Fruit fly (Drosophila melanogaster) whole organism, embryonic: ENCODE measurements around the gene Lst8.

Source experiments
- Abd-B ChIP-seq: fragments of 200-800 bp; sonication (Bioruptor generic); optimal IDR thresholded peaks from 2 replicates; lab custom pipeline; 2018; ENCODE audit warnings: missing biosample characterization, mild to moderate bottlenecking, missing genetic modification characterization, moderate library complexity
- Adf1 ChIP-seq: fragments of 200-800 bp; sonication (Bioruptor generic); IDR thresholded peaks from 2 replicates; pipeline ENCODE4 v1.3.6; 2022; ENCODE audit warnings: missing biosample characterization, missing genetic modification characterization
- Aef1 ChIP-seq: fragments of 200-800 bp; sonication (Bioruptor generic); IDR thresholded peaks from 3 replicates; pipeline ENCODE4 v1.3.6; 2022; ENCODE audit warnings: missing biosample characterization, missing genetic modification characterization
- Bdp1 ChIP-seq: fragments of 200-800 bp; sonication (Bioruptor generic); optimal IDR thresholded peaks from 3 replicates; lab custom pipeline; 2016; ENCODE audit warnings: missing biosample characterization, missing genetic modification characterization
- Bteb2 ChIP-seq: fragments of 200-800 bp; sonication (Bioruptor generic); optimal IDR thresholded peaks from 2 replicates; lab custom pipeline; 2016; ENCODE audit warnings: missing biosample characterization, missing genetic modification characterization
- CG12391 ChIP-seq: fragments of 200-800 bp; sonication (Bioruptor generic); optimal IDR thresholded peaks from 3 replicates; lab custom pipeline; 2018; ENCODE audit warnings: missing biosample characterization, mild to moderate bottlenecking, missing genetic modification characterization, moderate library complexity
- CG12769 ChIP-seq: fragments of 200-800 bp; sonication (Bioruptor generic); optimal IDR thresholded peaks from 2 replicates; lab custom pipeline; 2019; ENCODE audit warnings: missing biosample characterization, mild to moderate bottlenecking, missing genetic modification characterization, moderate library complexity
- CG13123 ChIP-seq: fragments of 200-800 bp; sonication (Bioruptor generic); optimal IDR thresholded peaks from 2 replicates; lab custom pipeline; 2016; ENCODE audit warnings: missing biosample characterization, missing genetic modification characterization
- CG14710 ChIP-seq: fragments of 200-800 bp; sonication (Bioruptor generic); optimal IDR thresholded peaks from 3 replicates; lab custom pipeline; 2019; ENCODE audit warnings: missing biosample characterization, mild to moderate bottlenecking, missing genetic modification characterization, moderate library complexity
- CG15601 ChIP-seq: fragments of 200-800 bp; sonication (Bioruptor generic); optimal IDR thresholded peaks from 3 replicates; lab custom pipeline; 2019; ENCODE audit warnings: missing biosample characterization, mild to moderate bottlenecking, missing genetic modification characterization, moderate library complexity
- CG1647 ChIP-seq: fragments of 200-800 bp; sonication (Bioruptor generic); optimal IDR thresholded peaks from 3 replicates; lab custom pipeline; 2016; ENCODE audit warnings: missing biosample characterization, missing genetic modification characterization
- CG17328 ChIP-seq: fragments of 200-800 bp; sonication (Bioruptor generic); IDR thresholded peaks from 2 replicates; pipeline ENCODE4 v1.3.6; 2022; ENCODE audit warnings: missing biosample characterization, missing genetic modification characterization
- CG2678 ChIP-seq: fragments of 200-800 bp; sonication (Bioruptor generic); optimal IDR thresholded peaks from 3 replicates; lab custom pipeline; 2019; ENCODE audit warnings: missing biosample characterization, mild to moderate bottlenecking, missing genetic modification characterization, moderate library complexity
- CG2875 ChIP-seq: fragments of 200-800 bp; sonication (Bioruptor generic); optimal IDR thresholded peaks from 2 replicates; lab custom pipeline; 2017; ENCODE audit warnings: missing biosample characterization, mild to moderate bottlenecking, missing genetic modification characterization, missing genetic modification reagents
- CG2889 ChIP-seq: fragments of 200-800 bp; sonication (Bioruptor generic); IDR thresholded peaks from 3 replicates; pipeline ENCODE4 v1.3.6; 2022; ENCODE audit warnings: missing biosample characterization, missing genetic modification characterization
- CG3726 ChIP-seq: fragments of 200-800 bp; sonication (Bioruptor generic); IDR thresholded peaks from 3 replicates; pipeline ENCODE4, ENCODE4 v1.3.6; 2022; ENCODE audit warnings: missing biosample characterization, missing genetic modification characterization
- CG6683 ChIP-seq: fragments of 200-800 bp; sonication (Bioruptor generic); optimal IDR thresholded peaks from 2 replicates; lab custom pipeline; 2017; ENCODE audit warnings: missing biosample characterization, mild to moderate bottlenecking, missing genetic modification characterization, missing genetic modification reagents
- CG7928 ChIP-seq: fragments of 200-800 bp; sonication (Bioruptor generic); optimal IDR thresholded peaks from 2 replicates; lab custom pipeline; 2017; ENCODE audit warnings: missing biosample characterization, mild to moderate bottlenecking, missing genetic modification characterization
- CG9727 ChIP-seq: fragments of 200-800 bp; sonication (Bioruptor generic); optimal IDR thresholded peaks from 3 replicates; lab custom pipeline; 2017; ENCODE audit warnings: missing biosample characterization, mild to moderate bottlenecking, missing genetic modification characterization
- Dbx ChIP-seq: fragments of 200-800 bp; sonication (Bioruptor generic); IDR thresholded peaks from 3 replicates; pipeline ENCODE4 v1.3.6; 2022; ENCODE audit warnings: missing biosample characterization, missing genetic modification characterization
- Doc3 ChIP-seq: fragments of 200-800 bp; sonication (Bioruptor generic); IDR thresholded peaks from 3 replicates; pipeline ENCODE4 v1.3.6; 2022; ENCODE audit warnings: missing biosample characterization, missing genetic modification characterization; ENCODE audit not compliant: partially characterized antibody
- Dp ChIP-seq: fragments of 200-800 bp; sonication (Bioruptor generic); optimal IDR thresholded peaks from 2 replicates; lab custom pipeline; 2018; ENCODE audit warnings: missing biosample characterization, mild to moderate bottlenecking, missing genetic modification characterization, moderate library complexity
- Dref ChIP-seq: fragments of 200-800 bp; sonication (Bioruptor generic); IDR thresholded peaks from 2 replicates; pipeline ENCODE4 v1.3.6; 2022; ENCODE audit warnings: missing biosample characterization, missing genetic modification characterization
- Drgx ChIP-seq: fragments of 200-800 bp; sonication (Bioruptor generic); IDR thresholded peaks from 2 replicates; pipeline ENCODE4 v1.3.6; 2022; ENCODE audit warnings: missing biosample characterization, missing genetic modification characterization
- Elba2 ChIP-seq: fragments of 200-800 bp; sonication (Bioruptor generic); optimal IDR thresholded peaks from 3 replicates; lab custom pipeline; 2016; ENCODE audit warnings: missing biosample characterization, missing genetic modification characterization
- H2.0 ChIP-seq: fragments of 200-800 bp; sonication (Bioruptor generic); IDR thresholded peaks from 2 replicates; pipeline ENCODE4 v1.3.6; 2022; ENCODE audit warnings: missing biosample characterization, missing genetic modification characterization
- HHEX ChIP-seq: fragments of 200-800 bp; sonication (Bioruptor generic); optimal IDR thresholded peaks from 3 replicates; lab custom pipeline; 2017; ENCODE audit warnings: missing biosample characterization, mild to moderate bottlenecking, missing genetic modification characterization, missing genetic modification reagents
- Hmr ChIP-seq: fragments of 200-800 bp; sonication (Bioruptor generic); optimal IDR thresholded peaks from 3 replicates; lab custom pipeline; 2017; ENCODE audit warnings: mild to moderate bottlenecking, missing biosample characterization, missing genetic modification reagents, missing genetic modification characterization
- Lhr ChIP-seq: fragments of 200-800 bp; sonication (Bioruptor generic); optimal IDR thresholded peaks from 3 replicates; lab custom pipeline; 2017; ENCODE audit warnings: mild to moderate bottlenecking, missing biosample characterization, missing genetic modification reagents, missing genetic modification characterization
- Tbp ChIP-seq: fragments of >200 bp; optimal IDR thresholded peaks from 2 replicates; lab custom pipeline; 2018; ENCODE audit warnings: missing biosample characterization, missing genetic modification characterization
- Usf ChIP-seq: fragments of 200-800 bp; sonication (Bioruptor generic); optimal IDR thresholded peaks from 2 replicates; lab custom pipeline; 2017; ENCODE audit warnings: missing genotype, missing biosample characterization, missing genetic modification characterization
- YL-1 ChIP-seq: fragments of 200-800 bp; sonication (Bioruptor generic); optimal IDR thresholded peaks from 3 replicates; lab custom pipeline; 2017; ENCODE audit warnings: missing biosample characterization, mild to moderate bottlenecking, missing genetic modification characterization
- ac ChIP-seq: fragments of 200-800 bp; sonication (Bioruptor generic); optimal IDR thresholded peaks from 3 replicates; lab custom pipeline; 2017; ENCODE audit warnings: missing biosample characterization, mild to moderate bottlenecking, missing genetic modification characterization
- ara ChIP-seq: fragments of 200-800 bp; sonication (Bioruptor generic); IDR thresholded peaks from 2 replicates; pipeline ENCODE4 v1.3.6; 2022; ENCODE audit warnings: missing biosample characterization, missing genetic modification characterization
- cad ChIP-seq: fragments of >200 bp; optimal IDR thresholded peaks from 2 replicates; lab custom pipeline; 2017; ENCODE audit warnings: missing biosample characterization, missing genetic modification characterization
- chinmo ChIP-seq: fragments of 200-800 bp; sonication (Bioruptor generic); IDR thresholded peaks from 4 replicates; pipeline ENCODE4 v1.3.6; 2022; ENCODE audit warnings: missing biosample characterization, missing genetic modification characterization; ENCODE audit not compliant: partially characterized antibody
- danr ChIP-seq: fragments of 200-800 bp; sonication (Bioruptor generic); IDR thresholded peaks from 2 replicates; pipeline ENCODE4 v1.3.6; 2022; ENCODE audit warnings: missing biosample characterization, missing genetic modification characterization
- ind ChIP-seq: fragments of 200-800 bp; sonication (Bioruptor generic); optimal IDR thresholded peaks from 3 replicates; lab custom pipeline; 2016; ENCODE audit warnings: missing biosample characterization, missing genetic modification characterization
- jumu ChIP-seq: fragments of 200-800 bp; sonication (Bioruptor generic); optimal IDR thresholded peaks from 3 replicates; lab custom pipeline; 2016; ENCODE audit warnings: missing biosample characterization, missing genetic modification characterization
- otp ChIP-seq: fragments of 200-800 bp; sonication (Bioruptor generic); IDR thresholded peaks from 3 replicates; pipeline ENCODE4, ENCODE4 v1.3.6; 2022; ENCODE audit warnings: missing biosample characterization, missing genetic modification characterization
- peb ChIP-seq: fragments of 200-800 bp; sonication (Bioruptor generic); IDR thresholded peaks from 2 replicates; pipeline ENCODE4 v1.3.6; 2022; ENCODE audit warnings: missing biosample characterization, missing genetic modification characterization
- pho ChIP-seq: fragments of 200-800 bp; sonication (Bioruptor generic); optimal IDR thresholded peaks from 2 replicates; lab custom pipeline; 2016; ENCODE audit warnings: missing biosample characterization, missing genetic modification characterization
- pita ChIP-seq: fragments of 200-800 bp; sonication (Bioruptor generic); optimal IDR thresholded peaks from 2 replicates; lab custom pipeline; 2017; ENCODE audit warnings: missing biosample characterization, mild to moderate bottlenecking, missing genetic modification characterization
- pzg ChIP-seq: fragments of 200-800 bp; sonication (Bioruptor generic); optimal IDR thresholded peaks from 3 replicates; lab custom pipeline; 2018; ENCODE audit warnings: missing biosample characterization, mild to moderate bottlenecking, missing genetic modification characterization, moderate library complexity
- ranshi ChIP-seq: fragments of 200-800 bp; sonication (Bioruptor generic); IDR thresholded peaks from 2 replicates; pipeline ENCODE4 v1.3.6; 2022; ENCODE audit warnings: missing biosample characterization, missing genetic modification characterization
- sug ChIP-seq: fragments of 200-800 bp; optimal IDR thresholded peaks from 2 replicates; lab custom pipeline; 2019; ENCODE audit warnings: missing biosample characterization, mild to moderate bottlenecking, missing genetic modification characterization, moderate library complexity
- tap ChIP-seq: fragments of 200-800 bp; optimal IDR thresholded peaks from 3 replicates; lab custom pipeline; 2019; ENCODE audit warnings: missing biosample characterization, mild to moderate bottlenecking, missing genetic modification characterization, moderate library complexity
- trh ChIP-seq: fragments of 200-800 bp; sonication (Bioruptor generic); optimal IDR thresholded peaks from 2 replicates; lab custom pipeline; 2016; ENCODE audit warnings: missing biosample characterization, missing genetic modification characterization
- unc-4 ChIP-seq: fragments of 200-800 bp; sonication (Bioruptor generic); IDR thresholded peaks from 2 replicates; pipeline ENCODE4 v1.3.6; 2022; ENCODE audit warnings: missing biosample characterization, missing genetic modification characterization; ENCODE audit not compliant: partially characterized antibody
- z ChIP-seq: fragments of 200-800 bp; sonication (Bioruptor generic); IDR thresholded peaks from 3 replicates; pipeline ENCODE4 v1.3.6; 2022; ENCODE audit warnings: missing biosample characterization, missing genetic modification characterization

The Lst8 gene

DNA sequence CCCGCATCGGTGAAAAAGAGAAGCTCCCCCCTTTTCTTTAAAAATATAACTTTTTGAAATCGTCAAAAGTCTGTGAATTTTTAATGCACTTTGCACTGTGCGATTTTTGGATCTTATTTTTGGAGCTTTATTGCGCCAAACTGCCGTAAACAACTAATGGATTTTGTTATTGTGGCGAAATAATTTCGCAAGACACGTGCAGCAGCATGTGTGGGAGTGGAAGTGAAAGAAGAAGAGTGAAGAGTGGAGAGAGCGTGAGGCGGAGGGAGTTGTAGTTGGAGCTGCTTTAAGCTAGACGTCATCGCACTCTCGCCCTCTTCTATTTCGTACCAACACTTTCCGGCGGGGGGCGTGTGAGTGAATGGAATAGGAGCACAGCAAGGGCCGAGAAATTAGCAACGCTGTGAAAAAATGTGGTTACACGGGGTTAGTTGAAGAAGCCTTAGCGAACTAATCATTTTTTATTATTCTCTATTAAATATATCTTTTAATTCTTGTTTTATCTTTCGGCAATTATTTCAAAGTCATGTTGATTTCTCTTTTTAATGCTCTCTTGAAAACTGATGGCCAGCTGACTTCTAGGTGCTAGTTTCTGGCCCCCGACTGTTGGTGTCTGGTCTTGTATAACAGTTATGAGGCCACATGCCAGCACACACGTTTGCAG, 22.2 kb downstream of the Lst8 start (continued):
- TF ChIP-seq Elba2, result no peak
- peak; percentile 92 for TF ChIP-seq CG15601
- peak; percentile 66 for TF ChIP-seq pho
- peak; percentile 87 for TF ChIP-seq CG14710 (tag; lab: Kevin White, UChicago)
- peak; percentile 94 for TF ChIP-seq tap (tag; lab: Kevin White, UChicago)
- peak; percentile 70 for TF ChIP-seq Adf1 (GFP tag; lab: Robert Waterston, UW)
- peak; percentile 88 for TF ChIP-seq ranshi
- TF ChIP-seq Dref, result peak; percentile 40
- peak; percentile 73 for TF ChIP-seq CG7928 (GFP tag; lab: Kevin White, UChicago)
- peak; percentile 97 for TF ChIP-seq Hmr (GFP tag; lab: Kevin White, UChicago)
- peak; percentile 4 for TF ChIP-seq Dp (GFP tag; lab: Kevin White, UChicago)
- TF ChIP-seq HHEX (GFP tag; lab: Kevin White, UChicago), result peak; percentile 96
- peak; percentile 92 for TF ChIP-seq ind (GFP tag; lab: Kevin White, UChicago)
- peak; percentile 83 for TF ChIP-seq CG2889
- TF ChIP-seq CG3726 (GFP tag; lab: Robert Waterston, UW), result peak; percentile 85; the same call in 2 of the 3 replicates
- peak; percentile 90 for TF ChIP-seq Aef1 (GFP tag; lab: Robert Waterston, UW)
- peak; percentile 78 for TF ChIP-seq Bteb2 (GFP tag; lab: Kevin White, UChicago)
- TF ChIP-seq chinmo (GFP tag; lab: Robert Waterston, UW), result no peak
- TF ChIP-seq z (GFP tag; lab: Robert Waterston, UW), result peak; percentile 64; the same call in 1 of the 3 replicates
- TF ChIP-seq cad, result no peak
- TF ChIP-seq trh (GFP tag; lab: Kevin White, UChicago), result peak; percentile 75
- TF ChIP-seq Lhr, result peak; percentile 83
- TF ChIP-seq otp, result peak; percentile 87
- TF ChIP-seq peb (GFP tag; lab: Robert Waterston, UW), result peak; percentile 85
- TF ChIP-seq CG2678 (tag; lab: Kevin White, UChicago), result peak; percentile 98
- TF ChIP-seq Abd-B (GFP tag; lab: Kevin White, UChicago), result peak; percentile 85
- peak; percentile 63 for TF ChIP-seq jumu (GFP tag; lab: Kevin White, UChicago)
- TF ChIP-seq Drgx (GFP tag; lab: Robert Waterston, UW), result peak; percentile 96
- TF ChIP-seq pita (GFP tag; lab: Kevin White, UChicago), result no peak
- peak; percentile 59 for TF ChIP-seq Bdp1
- peak; percentile 96 for TF ChIP-seq CG12391 (tag; lab: Kevin White, UChicago)
- peak; percentile 93 for TF ChIP-seq CG9727 (GFP tag; lab: Kevin White, UChicago)
- no peak for TF ChIP-seq unc-4 (GFP tag; lab: Robert Waterston, UW)
- TF ChIP-seq sug (tag; lab: Kevin White, UChicago), result peak; percentile 93
- peak; percentile 89 for TF ChIP-seq danr (GFP tag; lab: Robert Waterston, UW)
- peak; percentile 89 for TF ChIP-seq ara (GFP tag; lab: Robert Waterston, UW)
- TF ChIP-seq Tbp, result no peak
- TF ChIP-seq CG6683 (GFP tag; lab: Kevin White, UChicago), result peak; percentile 90
- peak; percentile 89 for TF ChIP-seq H2.0 (GFP tag; lab: Robert Waterston, UW)
- peak; percentile 90 for TF ChIP-seq CG17328 (GFP tag; lab: Robert Waterston, UW)
- peak; percentile 78 for TF ChIP-seq YL-1 (GFP tag; lab: Kevin White, UChicago)
- peak; percentile 92 for TF ChIP-seq Dbx (GFP tag; lab: Robert Waterston, UW)
- TF ChIP-seq CG2875 (GFP tag; lab: Kevin White, UChicago), result peak; percentile 93
- TF ChIP-seq CG13123, result peak; percentile 74
- TF ChIP-seq ac, result peak; percentile 58
- TF ChIP-seq Doc3 (GFP tag; lab: Robert Waterston, UW), result no peak
- TF ChIP-seq CG1647, result peak; percentile 31
- TF ChIP-seq CG12769, result peak; percentile 91
- peak; percentile 91 for TF ChIP-seq Usf
- peak; percentile 11 for TF ChIP-seq pzg (GFP tag; lab: Kevin White, UChicago)
